Worm (Caenorhabditis elegans) whole organism, L3 larva: ENCODE results near the gene rps-14.

ENCODE experiments used
- ama-1 ChIP-seq: fragments of 150-350 bp; optimal IDR thresholded peaks from 2 replicates; lab custom pipeline; 2018
- fkh-10 ChIP-seq: sonication (generic microtip); optimal IDR thresholded peaks from 2 replicates; lab custom pipeline; 2017; ENCODE audit warnings: missing biosample characterization, missing genetic modification reagents, missing genetic modification characterization
- jun-1 ChIP-seq: fragments of 150-350 bp; optimal IDR thresholded peaks from 2 replicates; lab custom pipeline; 2014; ENCODE audit warnings: missing biosample characterization, missing genetic modification reagents, missing genetic modification characterization
- nhr-11 ChIP-seq: fragments of 150-350 bp; optimal IDR thresholded peaks from 2 replicates; lab custom pipeline; 2014; ENCODE audit warnings: missing biosample characterization, missing genetic modification characterization
- nhr-12 ChIP-seq: fragments of 150-350 bp; optimal IDR thresholded peaks from 2 replicates; lab custom pipeline; 2014; ENCODE audit warnings: missing biosample characterization, missing genetic modification characterization
- nhr-237 ChIP-seq: fragments of 150-350 bp; optimal IDR thresholded peaks from 2 replicates; lab custom pipeline; 2014; ENCODE audit warnings: missing biosample characterization, missing genetic modification characterization
- skn-1 ChIP-seq: fragments of 150-350 bp; optimal IDR thresholded peaks from 2 replicates; lab custom pipeline; 2014; ENCODE audit warnings: missing biosample characterization, missing genetic modification characterization

ce11 chrIII:7138178-7138577 lies 41.2 kb downstream of the rps-14 start, which contains the start of gene B0280.11:
- no peak for TF ChIP-seq nhr-237 (tag; lab: Kevin White, UChicago)
- TF ChIP-seq nhr-12 = no peak
- no peak for TF ChIP-seq ama-1 (lab: Kevin White, UChicago)
- no peak for TF ChIP-seq nhr-11 (tag; lab: Kevin White, UChicago)
- no peak for TF ChIP-seq jun-1 (tag; lab: Kevin White, UChicago)
- no peak for TF ChIP-seq skn-1
- TF ChIP-seq fkh-10 (GFP tag; lab: Kevin White, UChicago) = no peak
